Worm (Caenorhabditis elegans) whole organism, L2 larva: ENCODE measurements around the gene ztf-31.

ENCODE experiments used
- C34F6.9 ChIP-seq: fragments of 150-350 bp; optimal IDR thresholded peaks from 2 replicates; lab custom pipeline; 2014; ENCODE audit warnings: missing biosample characterization, missing genetic modification characterization
- F13H6.1 ChIP-seq: sonication (generic microtip); optimal IDR thresholded peaks from 2 replicates; lab custom pipeline; 2016; ENCODE audit warnings: missing genetic modification characterization, missing compliant biosample characterization
- R02D3.7 ChIP-seq: fragments of 150-350 bp; optimal IDR thresholded peaks from 2 replicates; lab custom pipeline; 2014; ENCODE audit warnings: missing biosample characterization, missing genetic modification characterization
- Y55F3AM.14 ChIP-seq: fragments of 200-800 bp; sonication (Bioruptor generic); optimal IDR thresholded peaks from 2 replicates; lab custom pipeline; 2018; ENCODE audit warnings: mild to moderate bottlenecking, missing genetic modification characterization, missing compliant biosample characterization
- ZK546.5 ChIP-seq: sonication (generic microtip); optimal IDR thresholded peaks from 2 replicates; lab custom pipeline; 2017; ENCODE audit warnings: missing biosample characterization, missing genetic modification characterization
- alr-1 ChIP-seq: fragments of 150-350 bp; optimal IDR thresholded peaks from 2 replicates; lab custom pipeline; 2014; ENCODE audit warnings: missing biosample characterization, missing genetic modification characterization
- aly-2 ChIP-seq: fragments of 150-350 bp; optimal IDR thresholded peaks from 2 replicates; lab custom pipeline; 2014; ENCODE audit warnings: missing biosample characterization, missing genetic modification characterization
- ama-1 ChIP-seq: fragments of 150-350 bp; optimal IDR thresholded peaks from 2 replicates; lab custom pipeline; 2018; ENCODE audit warnings: inconsistent platforms
- blmp-1 ChIP-seq: sonication (generic microtip); optimal IDR thresholded peaks from 2 replicates; lab custom pipeline; 2017; ENCODE audit warnings: missing genetic modification characterization, mild to moderate bottlenecking, missing compliant biosample characterization, antibody characterized with exemption, moderate library complexity; ENCODE audit not compliant: insufficient read depth
- ceh-16 ChIP-seq: fragments of 150-350 bp; optimal IDR thresholded peaks from 2 replicates; lab custom pipeline; 2014; ENCODE audit warnings: missing biosample characterization, missing genetic modification characterization
- ceh-82 ChIP-seq: fragments of 150-350 bp; optimal IDR thresholded peaks from 2 replicates; lab custom pipeline; 2014; ENCODE audit warnings: missing biosample characterization, missing genetic modification characterization
- crh-2 ChIP-seq: sonication (generic microtip); optimal IDR thresholded peaks from 2 replicates; lab custom pipeline; 2017; ENCODE audit warnings: missing biosample characterization, missing genetic modification characterization
- dmd-4 ChIP-seq: sonication (generic microtip); optimal IDR thresholded peaks from 2 replicates; lab custom pipeline; 2017; ENCODE audit warnings: missing biosample characterization, missing genetic modification characterization
- egl-27 ChIP-seq: sonication (generic microtip); optimal IDR thresholded peaks from 3 replicates; lab custom pipeline; 2017; ENCODE audit warnings: missing biosample characterization, missing genetic modification reagents, missing genetic modification characterization
- elt-1 ChIP-seq: fragments of 150-350 bp; optimal IDR thresholded peaks from 2 replicates; lab custom pipeline; 2014; ENCODE audit warnings: missing biosample characterization, missing genetic modification characterization
- elt-3 ChIP-seq: sonication (generic microtip); optimal IDR thresholded peaks from 2 replicates; lab custom pipeline; 2017; ENCODE audit warnings: missing biosample characterization, missing genetic modification characterization
- fos-1 ChIP-seq: fragments of 150-350 bp; optimal IDR thresholded peaks from 2 replicates; lab custom pipeline; 2014; ENCODE audit warnings: missing biosample characterization, missing genetic modification characterization
- gmeb-1 ChIP-seq: fragments of 150-350 bp; optimal IDR thresholded peaks from 2 replicates; lab custom pipeline; 2014; ENCODE audit warnings: missing biosample characterization, missing genetic modification characterization
- lin-11 ChIP-seq: fragments of 150-350 bp; sonication (generic microtip); optimal IDR thresholded peaks from 2 replicates; lab custom pipeline; 2014; ENCODE audit warnings: missing biosample characterization, missing genetic modification characterization, inconsistent platforms, mixed read lengths
- lin-13 ChIP-seq: fragments of 150-350 bp; optimal IDR thresholded peaks from 2 replicates; lab custom pipeline; 2014; ENCODE audit warnings: missing biosample characterization, missing genetic modification reagents, missing genetic modification characterization
- lin-39 ChIP-seq: fragments of 150-350 bp; optimal IDR thresholded peaks from 2 replicates; lab custom pipeline; 2014; ENCODE audit warnings: missing biosample characterization, missing genetic modification reagents, missing genetic modification characterization
- lsy-2 ChIP-seq, 2 experiments: fragments of 150-350 bp in 1 of 2; sonication (generic microtip) in 1 of 2; optimal IDR thresholded peaks; 2 replicates each; lab custom pipeline; 2014 to 2017; ENCODE audit warnings: missing biosample characterization in 2 of 2, missing genetic modification characterization in 2 of 2
- mab-5 ChIP-seq: fragments of 150-350 bp; optimal IDR thresholded peaks from 2 replicates; lab custom pipeline; 2014; ENCODE audit warnings: missing biosample characterization, missing genetic modification characterization
- mbf-1 ChIP-seq: sonication (generic microtip); optimal IDR thresholded peaks from 2 replicates; lab custom pipeline; 2017; ENCODE audit warnings: missing biosample characterization, missing genetic modification characterization
- mdl-1 ChIP-seq, 2 experiments: fragments of 150-350 bp in 1 of 2; sonication (generic microtip) in 1 of 2; optimal IDR thresholded peaks; 2 replicates each; lab custom pipeline; 2017; ENCODE audit warnings: missing biosample characterization in 2 of 2, missing genetic modification characterization in 2 of 2
- nhr-10 ChIP-seq: sonication (generic microtip); optimal IDR thresholded peaks from 2 replicates; lab custom pipeline; 2017; ENCODE audit warnings: missing biosample characterization, missing genetic modification characterization
- nhr-11 ChIP-seq: fragments of 150-350 bp; optimal IDR thresholded peaks from 2 replicates; lab custom pipeline; 2014; ENCODE audit warnings: missing biosample characterization, missing genetic modification characterization
- nhr-129 ChIP-seq: fragments of 150-350 bp; optimal IDR thresholded peaks from 2 replicates; lab custom pipeline; 2014; ENCODE audit warnings: missing biosample characterization, missing genetic modification characterization
- nhr-21 ChIP-seq: fragments of 150-350 bp; optimal IDR thresholded peaks from 2 replicates; lab custom pipeline; 2014; ENCODE audit warnings: missing biosample characterization, missing genetic modification characterization
- nhr-23 ChIP-seq: fragments of 150-350 bp; optimal IDR thresholded peaks from 2 replicates; lab custom pipeline; 2014; ENCODE audit warnings: missing biosample characterization, missing genetic modification reagents, missing genetic modification characterization
- nhr-237 ChIP-seq: fragments of 150-350 bp; optimal IDR thresholded peaks from 2 replicates; lab custom pipeline; 2014; ENCODE audit warnings: missing biosample characterization, missing genetic modification characterization
- nhr-25 ChIP-seq: fragments of 150-350 bp; sonication (generic microtip); optimal IDR thresholded peaks from 3 replicates; lab custom pipeline; 2014; ENCODE audit warnings: missing biosample characterization, missing genetic modification characterization
- nhr-6 ChIP-seq: fragments of 150-350 bp; optimal IDR thresholded peaks from 2 replicates; lab custom pipeline; 2014; ENCODE audit warnings: missing biosample characterization, missing genetic modification characterization
- nhr-77 ChIP-seq: fragments of 150-350 bp; optimal IDR thresholded peaks from 2 replicates; lab custom pipeline; 2014; ENCODE audit warnings: missing biosample characterization, missing genetic modification characterization
- peb-1 ChIP-seq: fragments of 150-350 bp; optimal IDR thresholded peaks from 2 replicates; lab custom pipeline; 2014; ENCODE audit warnings: missing biosample characterization, missing genetic modification characterization
- sem-4 ChIP-seq: fragments of 150-350 bp; optimal IDR thresholded peaks from 2 replicates; lab custom pipeline; 2014; ENCODE audit warnings: missing biosample characterization, missing genetic modification reagents, missing genetic modification characterization
- skn-1 ChIP-seq: sonication (generic microtip); optimal IDR thresholded peaks from 2 replicates; lab custom pipeline; 2017; ENCODE audit warnings: missing biosample characterization, missing genetic modification characterization
- sma-3 ChIP-seq: sonication (generic microtip); optimal IDR thresholded peaks from 2 replicates; lab custom pipeline; 2016; ENCODE audit warnings: missing genetic modification reagents, missing genetic modification characterization, missing compliant biosample characterization
- sma-9 ChIP-seq, 2 experiments: fragments of 150-350 bp in 1 of 2; sonication (generic microtip) in 1 of 2; optimal IDR thresholded peaks; 2 replicates each; lab custom pipeline; 2014 to 2016; ENCODE audit warnings: missing genetic modification characterization in 2 of 2, mild to moderate bottlenecking in 1 of 2, missing biosample characterization in 1 of 2, missing compliant biosample characterization in 1 of 2, missing genetic modification reagents in 1 of 2, moderate library complexity in 1 of 2
- snpc-4 ChIP-seq: fragments of 150-350 bp; optimal IDR thresholded peaks from 2 replicates; lab custom pipeline; 2014; ENCODE audit warnings: missing biosample characterization, missing genetic modification characterization
- unc-39 ChIP-seq: fragments of 150-350 bp; optimal IDR thresholded peaks from 2 replicates; lab custom pipeline; 2014; ENCODE audit warnings: missing biosample characterization, missing genetic modification characterization
- unc-55 ChIP-seq: fragments of 150-350 bp; sonication (generic microtip); optimal IDR thresholded peaks from 3 replicates; lab custom pipeline; 2014; ENCODE audit warnings: missing biosample characterization, missing genetic modification reagents, missing genetic modification characterization
- unc-62 ChIP-seq: fragments of 150-350 bp; optimal IDR thresholded peaks from 2 replicates; lab custom pipeline; 2014; ENCODE audit warnings: missing biosample characterization, missing genetic modification reagents, missing genetic modification characterization
- zag-1 ChIP-seq: fragments of 150-350 bp; optimal IDR thresholded peaks from 2 replicates; lab custom pipeline; 2014; ENCODE audit warnings: missing biosample characterization, missing genetic modification characterization
- ztf-1 ChIP-seq: fragments of 200-800 bp; sonication (Bioruptor generic); conservative IDR thresholded peaks from 2 replicates; pipeline ENCODE4 v1.3.6; 2022; ENCODE audit warnings: missing genetic modification characterization, missing compliant biosample characterization
- ztf-11 ChIP-seq: sonication (generic microtip); optimal IDR thresholded peaks from 2 replicates; lab custom pipeline; 2017; ENCODE audit warnings: missing biosample characterization, missing genetic modification characterization
- ztf-4 ChIP-seq: fragments of 150-350 bp; optimal IDR thresholded peaks from 2 replicates; lab custom pipeline; 2014; ENCODE audit warnings: missing biosample characterization, missing genetic modification characterization

ztf-31 gene

ce11 chrIII:7263028-7263427 lies 21.9 kb downstream of the ztf-31 start:
- TF ChIP-seq crh-2 (no peak), nhr-77 (no peak), ceh-16 (tag; lab: Kevin White, UChicago) (no peak), sma-9 (GFP tag; optimal IDR thresholded peaks at IDR 0.05; lab: Kevin White, UChicago) (no peak), sma-9 (tag; optimal IDR thresholded peaks at IDR 0.05; lab: Kevin White, UChicago) (no peak), Y55F3AM.14 (GFP tag; lab: Kevin White, UChicago) (no peak), nhr-11 (tag; lab: Kevin White, UChicago) (no peak), nhr-23 (tag; lab: Kevin White, UChicago) (no peak), ZK546.5 (no peak), F13H6.1 (tag; lab: Kevin White, UChicago) (no peak), peb-1 (tag; lab: Kevin White, UChicago) (no peak), mdl-1 (tag; optimal IDR thresholded peaks at IDR 0.05; lab: Kevin White, UChicago) (no peak), ztf-11 (tag; lab: Kevin White, UChicago) (no peak), lin-13 (GFP tag; lab: Kevin White, UChicago) (no peak), elt-1 (tag; lab: Kevin White, UChicago) (no peak), mab-5 (tag; lab: Kevin White, UChicago) (no peak), mbf-1 (no peak)

DNA sequence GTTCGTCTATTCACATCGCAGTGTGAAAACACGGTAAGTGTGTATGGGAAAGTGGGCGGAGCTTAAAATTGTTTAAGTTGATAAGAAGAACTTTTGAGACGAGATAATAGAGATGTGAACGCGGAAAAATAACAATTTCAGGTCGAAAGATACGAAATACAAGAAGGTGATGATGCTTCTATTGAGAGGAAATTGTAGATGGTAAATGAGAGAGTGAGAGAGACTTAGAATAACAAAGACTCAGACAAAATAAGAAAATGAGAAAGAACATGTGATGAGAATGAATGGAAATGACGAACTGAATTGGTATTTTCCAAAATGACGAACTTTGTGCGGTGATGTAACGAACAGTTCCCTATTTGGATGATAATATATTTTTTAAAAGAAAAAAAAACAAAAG lies 29.9 kb downstream of the ztf-31 start:
- TF ChIP-seq elt-1 (tag; lab: Kevin White, UChicago), result no peak
- TF ChIP-seq nhr-21 (tag; lab: Kevin White, UChicago), result no peak
- TF ChIP-seq nhr-25, result peak; percentile 13
- peak; percentile 12 for TF ChIP-seq sma-3
- TF ChIP-seq, all 48 proteins: peak for 2

- TF ChIP-seq sma-9 (GFP tag; optimal IDR thresholded peaks at IDR 0.05; lab: Kevin White, UChicago) (peak; percentile 77), sma-9 (tag; optimal IDR thresholded peaks at IDR 0.05; lab: Kevin White, UChicago) (no peak), C34F6.9 (tag; lab: Kevin White, UChicago) (peak; percentile 81), nhr-21 (tag; lab: Kevin White, UChicago) (no peak), mbf-1 (no peak), lin-11 (tag; lab: Kevin White, UChicago) (no peak), ZK546.5 (no peak), nhr-77 (no peak), ztf-1 (GFP tag; lab: Robert Waterston, UW) (no peak), gmeb-1 (tag; lab: Kevin White, UChicago) (peak; percentile 28), zag-1 (tag; lab: Kevin White, UChicago) (no peak), F13H6.1 (tag; lab: Kevin White, UChicago) (peak; percentile 59), nhr-237 (tag; lab: Kevin White, UChicago) (no peak), lin-39 (tag; lab: Kevin White, UChicago) (no peak), elt-3 (tag; lab: Kevin White, UChicago) (no peak), sma-3 (peak; percentile 41), crh-2 (peak; percentile 56), mdl-1 (tag; optimal IDR thresholded peaks at IDR 0.05; lab: Kevin White, UChicago) (peak in 1 of 2 experiments; percentile 25), dmd-4 (tag; lab: Kevin White, UChicago) (no peak), lin-13 (GFP tag; lab: Kevin White, UChicago) (no peak), ceh-82 (tag; lab: Kevin White, UChicago) (no peak), unc-55 (GFP tag; lab: Kevin White, UChicago) (peak; percentile 7), unc-39 (no peak), nhr-11 (tag; lab: Kevin White, UChicago) (no peak), ztf-11 (tag; lab: Kevin White, UChicago) (no peak), elt-1 (tag; lab: Kevin White, UChicago) (no peak), mab-5 (tag; lab: Kevin White, UChicago) (peak; percentile 70), lsy-2 (tag; optimal IDR thresholded peaks at IDR 0.05; lab: Kevin White, UChicago) (peak in 1 of 2 experiments; percentile 61), unc-62 (GFP tag; lab: Kevin White, UChicago) (no peak), ceh-16 (tag; lab: Kevin White, UChicago) (no peak), snpc-4 (tag; lab: Kevin White, UChicago) (no peak), alr-1 (tag; lab: Kevin White, UChicago) (no peak), ama-1 (lab: Kevin White, UChicago) (peak; percentile 68), skn-1 (tag; lab: Kevin White, UChicago) (no peak), fos-1 (tag; lab: Kevin White, UChicago) (peak; percentile 9), aly-2 (no peak), nhr-23 (tag; lab: Kevin White, UChicago) (no peak), R02D3.7 (tag; lab: Kevin White, UChicago) (no peak), Y55F3AM.14 (GFP tag; lab: Kevin White, UChicago) (no peak), nhr-129 (tag; lab: Kevin White, UChicago) (peak; percentile 86), nhr-25 (peak; percentile 59), egl-27 (tag; lab: Kevin White, UChicago) (no peak), blmp-1 (tag; lab: Kevin White, UChicago) (no peak), nhr-6 (tag; lab: Kevin White, UChicago) (peak; percentile 35), peb-1 (tag; lab: Kevin White, UChicago) (no peak), sem-4 (tag; lab: Kevin White, UChicago) (no peak), ztf-4 (tag; lab: Kevin White, UChicago) (no peak), nhr-10 (no peak)
Observed at ce11 chrIII:7272088-7272487, 30.9 kb downstream of the ztf-31 start.
